Fruit fly (Drosophila melanogaster) whole organism, prepupa: ENCODE measurements around the gene CG13407.
A peak's percentile ranks its signal among the peaks of the same experiment; 100 is the strongest.

Source experiments
- CG10631 ChIP-seq: fragments of 200-800 bp; sonication (Bioruptor generic); optimal IDR thresholded peaks from 2 replicates; lab custom pipeline; 2016; ENCODE audit warnings: missing biosample characterization, missing genetic modification characterization
- CG10669 ChIP-seq: fragments of 200-800 bp; sonication (Bioruptor generic); optimal IDR thresholded peaks from 3 replicates; lab custom pipeline; 2018; ENCODE audit warnings: missing biosample characterization, mild to moderate bottlenecking, missing genetic modification characterization, moderate library complexity
- CG11294 ChIP-seq: fragments of 200-800 bp; sonication (Bioruptor generic); IDR thresholded peaks from 2 replicates; pipeline ENCODE4 v1.3.6; 2022; ENCODE audit warnings: missing biosample characterization, missing genetic modification characterization
- CG11762 ChIP-seq: fragments of 200-800 bp; sonication (Bioruptor generic); optimal IDR thresholded peaks from 3 replicates; lab custom pipeline; 2016; ENCODE audit warnings: missing biosample characterization, missing genetic modification characterization; ENCODE audit not compliant: insufficient read depth
- CG11902 ChIP-seq: fragments of 200-800 bp; sonication (Bioruptor generic); optimal IDR thresholded peaks from 3 replicates; lab custom pipeline; 2016; ENCODE audit warnings: missing biosample characterization, missing genetic modification characterization
- CG15336 ChIP-seq: fragments of 200-800 bp; sonication (Bioruptor generic); IDR thresholded peaks from 2 replicates; pipeline ENCODE4 v1.3.6; 2022; ENCODE audit warnings: missing biosample characterization, missing genetic modification characterization
- CG1621 ChIP-seq: fragments of 200-800 bp; sonication (Bioruptor generic); optimal IDR thresholded peaks from 3 replicates; lab custom pipeline; 2018; ENCODE audit warnings: missing biosample characterization, mild to moderate bottlenecking, missing genetic modification characterization
- CG16779 ChIP-seq: fragments of 200-800 bp; sonication (Bioruptor generic); optimal IDR thresholded peaks from 3 replicates; lab custom pipeline; 2017; ENCODE audit warnings: missing biosample characterization, mild to moderate bottlenecking, missing genetic modification characterization
- CG3032 ChIP-seq: fragments of 200-800 bp; optimal IDR thresholded peaks from 2 replicates; lab custom pipeline; 2019; ENCODE audit warnings: missing biosample characterization, mild to moderate bottlenecking, missing genetic modification characterization, moderate library complexity
- CG31627 ChIP-seq: fragments of 200-800 bp; sonication (Bioruptor generic); optimal IDR thresholded peaks from 3 replicates; lab custom pipeline; 2016; ENCODE audit warnings: missing biosample characterization, missing genetic modification characterization
- CG34406 ChIP-seq: fragments of 200-800 bp; sonication (Bioruptor generic); optimal IDR thresholded peaks from 3 replicates; lab custom pipeline; 2016; ENCODE audit warnings: missing biosample characterization, missing genetic modification characterization
- CG3919 ChIP-seq: fragments of 200-800 bp; sonication (Bioruptor generic); optimal IDR thresholded peaks from 3 replicates; lab custom pipeline; 2016; ENCODE audit warnings: missing biosample characterization, missing genetic modification characterization
- CG4318 ChIP-seq: fragments of 200-800 bp; sonication (Bioruptor generic); optimal IDR thresholded peaks from 3 replicates; lab custom pipeline; 2017; ENCODE audit warnings: missing biosample characterization, mild to moderate bottlenecking, missing genetic modification characterization
- CG6163 ChIP-seq: fragments of 200-800 bp; sonication (Bioruptor generic); IDR thresholded peaks from 3 replicates; pipeline ENCODE4 v1.3.6; 2022; ENCODE audit warnings: missing biosample characterization, missing genetic modification characterization
- CG6276 ChIP-seq: fragments of 200-800 bp; sonication (Bioruptor generic); optimal IDR thresholded peaks from 2 replicates; lab custom pipeline; 2017; ENCODE audit warnings: missing biosample characterization, mild to moderate bottlenecking, missing genetic modification characterization
- CG6792 ChIP-seq: fragments of 200-800 bp; sonication (Bioruptor generic); optimal IDR thresholded peaks from 3 replicates; lab custom pipeline; 2016; ENCODE audit warnings: missing biosample characterization, missing genetic modification characterization
- CG6808 ChIP-seq: fragments of 200-800 bp; sonication (Bioruptor generic); optimal IDR thresholded peaks from 3 replicates; lab custom pipeline; 2017; ENCODE audit warnings: missing biosample characterization, missing genetic modification characterization, mild to moderate bottlenecking, moderate library complexity, missing genetic modification reagents
- CG6854 ChIP-seq: fragments of 200-800 bp; sonication (Bioruptor generic); optimal IDR thresholded peaks from 2 replicates; lab custom pipeline; 2017; ENCODE audit warnings: missing biosample characterization, mild to moderate bottlenecking, missing genetic modification characterization
- CG7368 ChIP-seq: fragments of 200-800 bp; sonication (Bioruptor generic); optimal IDR thresholded peaks from 3 replicates; lab custom pipeline; 2016; ENCODE audit warnings: missing biosample characterization, missing genetic modification characterization
- CG8119 ChIP-seq: fragments of 200-800 bp; sonication (Bioruptor generic); IDR thresholded peaks from 3 replicates; pipeline ENCODE4 v1.3.6; 2022; ENCODE audit warnings: missing biosample characterization, missing genetic modification characterization
- CG8319 ChIP-seq: fragments of 200-800 bp; sonication (Bioruptor generic); optimal IDR thresholded peaks from 3 replicates; lab custom pipeline; 2016; ENCODE audit warnings: missing biosample characterization, missing genetic modification characterization
- CG8632 ChIP-seq: fragments of 200-800 bp; sonication (Bioruptor generic); optimal IDR thresholded peaks from 3 replicates; lab custom pipeline; 2016; ENCODE audit warnings: missing biosample characterization, missing genetic modification characterization
- CG9139 ChIP-seq: fragments of 200-800 bp; sonication (Bioruptor generic); optimal IDR thresholded peaks from 3 replicates; lab custom pipeline; 2017; ENCODE audit warnings: missing biosample characterization, mild to moderate bottlenecking, missing genetic modification characterization
- Eip78C ChIP-seq: fragments of 200-800 bp; sonication (Bioruptor generic); peaks from one replicate; lab custom pipeline; 2016; ENCODE audit warnings: missing biosample characterization, missing genetic modification characterization
- Eip93F ChIP-seq: fragments of 200-800 bp; sonication (Bioruptor generic); optimal IDR thresholded peaks from 2 replicates; lab custom pipeline; 2016; ENCODE audit warnings: missing biosample characterization, mild to moderate bottlenecking, missing genetic modification characterization
- Ets21C ChIP-seq: fragments of 200-800 bp; sonication (Bioruptor generic); optimal IDR thresholded peaks from 3 replicates; lab custom pipeline; 2016; ENCODE audit warnings: missing biosample characterization, missing genetic modification characterization
- Ets96B ChIP-seq: fragments of 200-800 bp; optimal IDR thresholded peaks from 2 replicates; lab custom pipeline; 2019; ENCODE audit warnings: missing biosample characterization, mild to moderate bottlenecking, missing genetic modification characterization, moderate library complexity
- Gug ChIP-seq: fragments of 200-800 bp; sonication (Bioruptor generic); IDR thresholded peaks from 2 replicates; pipeline ENCODE4 v1.3.6; 2022; ENCODE audit warnings: missing biosample characterization, missing genetic modification characterization
- Hr38 ChIP-seq: sonication (Bioruptor generic); optimal IDR thresholded peaks from 2 replicates; lab custom pipeline; 2016; ENCODE audit warnings: missing biosample characterization, missing genetic modification characterization
- Hr39 ChIP-seq: fragments of 200-800 bp; sonication (Bioruptor generic); optimal IDR thresholded peaks from 2 replicates; lab custom pipeline; 2016; ENCODE audit warnings: missing biosample characterization, missing genetic modification characterization
- Hr4 ChIP-seq: fragments of 200-800 bp; sonication (Bioruptor generic); optimal IDR thresholded peaks from 3 replicates; lab custom pipeline; 2016; ENCODE audit warnings: missing biosample characterization, missing genetic modification characterization
- Lpt ChIP-seq: fragments of 200-800 bp; sonication (Bioruptor generic); optimal IDR thresholded peaks from 3 replicates; lab custom pipeline; 2016; ENCODE audit warnings: missing biosample characterization, missing genetic modification characterization
- Met ChIP-seq: fragments of 200-800 bp; sonication (Bioruptor generic); optimal IDR thresholded peaks from 3 replicates; lab custom pipeline; 2016; ENCODE audit warnings: missing biosample characterization, missing genetic modification characterization
- OdsH ChIP-seq: fragments of 200-800 bp; sonication (Bioruptor generic); optimal IDR thresholded peaks from 3 replicates; lab custom pipeline; 2016; ENCODE audit warnings: missing biosample characterization, missing genetic modification characterization
- Sox102F ChIP-seq: fragments of 200-800 bp; sonication (Bioruptor generic); optimal IDR thresholded peaks from 2 replicates; lab custom pipeline; 2016; ENCODE audit warnings: missing biosample characterization, mild to moderate bottlenecking, missing genetic modification characterization
- achi ChIP-seq: fragments of 200-800 bp; sonication (Bioruptor generic); optimal IDR thresholded peaks from 3 replicates; lab custom pipeline; 2016; ENCODE audit warnings: missing biosample characterization, missing genetic modification characterization
- acj6 ChIP-seq: fragments of 200-800 bp; sonication (Bioruptor generic); optimal IDR thresholded peaks from 3 replicates; lab custom pipeline; 2016; ENCODE audit warnings: missing biosample characterization, missing genetic modification characterization
- cyc ChIP-seq: fragments of 200-800 bp; sonication (Bioruptor generic); optimal IDR thresholded peaks from 3 replicates; lab custom pipeline; 2016; ENCODE audit warnings: missing biosample characterization, missing genetic modification characterization
- dac ChIP-seq: fragments of 200-800 bp; sonication (Bioruptor generic); optimal IDR thresholded peaks from 2 replicates; lab custom pipeline; 2017; ENCODE audit warnings: missing biosample characterization, mild to moderate bottlenecking, missing genetic modification characterization
- dsx ChIP-seq: fragments of 200-800 bp; optimal IDR thresholded peaks from 3 replicates; lab custom pipeline; 2019; ENCODE audit warnings: missing biosample characterization, mild to moderate bottlenecking, missing genetic modification characterization, moderate library complexity; ENCODE audit not compliant: poor library complexity, severe bottlenecking
- eg ChIP-seq: fragments of 200-800 bp; sonication (Bioruptor generic); IDR thresholded peaks from 3 replicates; pipeline ENCODE4 v1.3.6; 2022; ENCODE audit warnings: missing biosample characterization, missing genetic modification characterization
- fd59A ChIP-seq: fragments of 200-800 bp; sonication (Bioruptor generic); optimal IDR thresholded peaks from 2 replicates; lab custom pipeline; 2017; ENCODE audit warnings: missing biosample characterization, mild to moderate bottlenecking, missing genetic modification characterization, missing genetic modification reagents
- fd85E ChIP-seq: fragments of 200-800 bp; sonication (Bioruptor generic); optimal IDR thresholded peaks from 3 replicates; lab custom pipeline; 2016; ENCODE audit warnings: missing biosample characterization, missing genetic modification characterization
- fkh ChIP-seq: fragments of 200-800 bp; sonication (Bioruptor generic); optimal IDR thresholded peaks from 3 replicates; lab custom pipeline; 2017; ENCODE audit warnings: missing biosample characterization, mild to moderate bottlenecking, missing genetic modification characterization, moderate library complexity
- lz ChIP-seq: fragments of 200-800 bp; sonication (Bioruptor generic); optimal IDR thresholded peaks from 3 replicates; lab custom pipeline; 2016; ENCODE audit warnings: missing biosample characterization, missing genetic modification characterization
- net ChIP-seq: fragments of 200-800 bp; sonication (Bioruptor generic); optimal IDR thresholded peaks from 3 replicates; lab custom pipeline; 2016; ENCODE audit warnings: missing biosample characterization, missing genetic modification characterization
- pdm3 ChIP-seq: fragments of 200-800 bp; sonication (Bioruptor generic); optimal IDR thresholded peaks from 3 replicates; lab custom pipeline; 2016; ENCODE audit warnings: missing biosample characterization, missing genetic modification characterization
- salr ChIP-seq, 2 experiments: fragments of 200-800 bp; sonication (Bioruptor generic); optimal IDR thresholded peaks; 3 replicates each; lab custom pipeline; 2016 to 2018; ENCODE audit warnings: missing biosample characterization in 2 of 2, missing genetic modification characterization in 2 of 2, mild to moderate bottlenecking in 1 of 2
- ss ChIP-seq, 2 experiments: fragments of 200-800 bp; sonication (Bioruptor generic); optimal IDR thresholded peaks; 2 replicates in 1 of 2; 3 replicates in 1 of 2; lab custom pipeline; 2017 to 2018; ENCODE audit warnings: mild to moderate bottlenecking in 2 of 2, missing biosample characterization in 2 of 2, missing genetic modification characterization in 2 of 2, moderate library complexity in 1 of 2
- svp ChIP-seq: fragments of 200-800 bp; sonication (Bioruptor generic); peaks from one replicate; lab custom pipeline; 2016; ENCODE audit warnings: missing biosample characterization, missing genetic modification characterization
- topi ChIP-seq: fragments of 200-800 bp; sonication (Bioruptor generic); optimal IDR thresholded peaks from 3 replicates; lab custom pipeline; 2016; ENCODE audit warnings: missing biosample characterization, missing genetic modification characterization
- vri ChIP-seq: fragments of 200-800 bp; sonication (Bioruptor generic); optimal IDR thresholded peaks from 3 replicates; lab custom pipeline; 2016; ENCODE audit warnings: missing biosample characterization, mild to moderate bottlenecking, missing genetic modification characterization

Gene CG13407

DNA sequence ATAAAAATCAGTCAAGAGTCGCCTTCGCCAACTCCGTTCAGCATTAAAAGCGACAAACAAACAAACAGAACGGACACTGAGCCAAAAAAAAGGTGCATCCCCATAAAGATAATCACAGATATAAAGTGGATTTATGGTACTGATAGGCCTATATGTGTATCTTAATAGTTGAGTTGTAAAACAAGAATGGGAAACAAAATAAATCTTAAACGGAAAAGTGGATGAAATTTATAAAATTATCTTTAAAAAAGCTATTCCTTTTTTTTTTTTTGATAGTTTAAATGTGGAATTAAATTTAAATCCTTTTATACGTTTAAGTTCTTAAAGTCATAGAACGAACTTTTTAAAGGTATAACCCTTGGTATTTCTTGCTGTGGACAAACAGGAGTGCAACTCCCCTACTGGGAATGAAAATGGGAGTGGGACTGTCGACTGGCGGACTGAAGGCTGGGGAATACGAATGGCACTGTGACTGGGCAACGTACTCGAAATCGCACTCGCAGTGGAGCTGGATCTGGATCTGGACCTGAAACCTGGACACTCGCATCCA is 33.8 kb downstream of the CG13407 start:
- TF ChIP-seq CG6792 (GFP tag; lab: Kevin White, UChicago): peak; percentile 30
- peak; percentile 32 for TF ChIP-seq OdsH (GFP tag; lab: Kevin White, UChicago)
- TF ChIP-seq cyc (GFP tag; lab: Kevin White, UChicago): peak; percentile 18
- no peak for TF ChIP-seq Gug (GFP tag; lab: Robert Waterston, UW)
- TF ChIP-seq CG1621 (tag; lab: Kevin White, UChicago): no peak
- no peak for TF ChIP-seq lz (GFP tag; lab: Kevin White, UChicago)
- TF ChIP-seq pdm3: peak; percentile 52
- no peak for TF ChIP-seq fd85E (GFP tag; lab: Kevin White, UChicago)
- TF ChIP-seq Hr4 (GFP tag; lab: Kevin White, UChicago): no peak
- peak; percentile 36 for TF ChIP-seq acj6
- peak; percentile 21 for TF ChIP-seq fd59A (GFP tag; lab: Kevin White, UChicago)
- TF ChIP-seq CG3032: peak; percentile 47
- no peak for TF ChIP-seq CG6276
- no peak for TF ChIP-seq CG11294 (GFP tag; lab: Robert Waterston, UW)
- TF ChIP-seq ss (GFP tag; optimal IDR thresholded peaks at IDR 0.05; lab: Kevin White, UChicago): peak; percentile 3 to 33
- peak; percentile 41 for TF ChIP-seq CG8632
- peak; percentile 54 for TF ChIP-seq Ets96B (tag; lab: Kevin White, UChicago)
- TF ChIP-seq CG10631 (GFP tag; lab: Kevin White, UChicago): peak; percentile 67
- no peak for TF ChIP-seq salr (GFP tag; optimal IDR thresholded peaks at IDR 0.05; lab: Kevin White, UChicago)
- TF ChIP-seq CG16779 (tag; lab: Kevin White, UChicago): no peak
- peak; percentile 28 for TF ChIP-seq achi
- no peak for TF ChIP-seq Lpt (GFP tag; lab: Kevin White, UChicago)
- no peak for TF ChIP-seq CG11762 (GFP tag; lab: Kevin White, UChicago)
- TF ChIP-seq Hr39 (GFP tag; lab: Kevin White, UChicago): peak; percentile 4
- TF ChIP-seq CG34406: peak; percentile 12
- TF ChIP-seq topi (GFP tag; lab: Kevin White, UChicago): peak; percentile 54
- TF ChIP-seq CG6808 (GFP tag; lab: Kevin White, UChicago): peak; percentile 56
- no peak for TF ChIP-seq vri (GFP tag; lab: Kevin White, UChicago)
- TF ChIP-seq Sox102F (GFP tag; lab: Kevin White, UChicago): peak; percentile 15
- no peak for TF ChIP-seq fkh (GFP tag; lab: Kevin White, UChicago)
- TF ChIP-seq CG11902 (GFP tag; lab: Kevin White, UChicago): no peak
- peak; percentile 50 for TF ChIP-seq Met (GFP tag; lab: Kevin White, UChicago)
- TF ChIP-seq dsx (GFP tag; lab: Kevin White, UChicago): peak; percentile 44
- TF ChIP-seq Eip93F (GFP tag; lab: Kevin White, UChicago): no peak
- no peak for TF ChIP-seq CG4318 (GFP tag; lab: Kevin White, UChicago)
- TF ChIP-seq CG8319: no peak
- peak; percentile 10 for TF ChIP-seq CG7368 (GFP tag; lab: Kevin White, UChicago)
- no peak for TF ChIP-seq eg (GFP tag; lab: Robert Waterston, UW)
- TF ChIP-seq CG10669 (GFP tag; lab: Kevin White, UChicago): peak; percentile 53
- TF ChIP-seq Ets21C: no peak
- no peak for TF ChIP-seq dac (GFP tag; lab: Kevin White, UChicago)
- TF ChIP-seq CG9139 (GFP tag; lab: Kevin White, UChicago): peak; percentile 23
- peak; percentile 85 for TF ChIP-seq Eip78C (GFP tag; lab: Kevin White, UChicago)
- peak; percentile 24 for TF ChIP-seq net (GFP tag; lab: Kevin White, UChicago)
- peak; percentile 35 for TF ChIP-seq CG31627 (GFP tag; lab: Kevin White, UChicago)
- TF ChIP-seq Hr38: no peak
- TF ChIP-seq CG6854 (GFP tag; lab: Kevin White, UChicago): no peak
- peak; percentile 41; the same call in 1 of the 3 replicates for TF ChIP-seq CG8119 (GFP tag; lab: Robert Waterston, UW)
- peak; percentile 67 for TF ChIP-seq CG3919 (GFP tag; lab: Kevin White, UChicago)
- no peak for TF ChIP-seq CG6163
- peak; percentile 78 for TF ChIP-seq svp
- TF ChIP-seq CG15336 (GFP tag; lab: Robert Waterston, UW): no peak
